Worm (Caenorhabditis elegans) whole organism, L4 larva: Measurements from ENCODE around the gene nspc-19.

ENCODE experiments used
- Y105C5A.15 ChIP-seq: fragments of 200-800 bp; sonication (Bioruptor generic); IDR thresholded peaks from 2 replicates; pipeline ENCODE4 v1.3.6; 2022; ENCODE audit warnings: missing genetic modification characterization, missing compliant biosample characterization
- daf-8 ChIP-seq: fragments of 200-800 bp; sonication (Bioruptor generic); IDR thresholded peaks from 2 replicates; pipeline ENCODE4 v1.3.6; 2022; ENCODE audit warnings: missing genetic modification characterization, missing compliant biosample characterization
- dmd-6 ChIP-seq: fragments of 200-800 bp; sonication (Bioruptor generic); IDR thresholded peaks from 2 replicates; pipeline ENCODE4 v1.3.6; 2022; ENCODE audit warnings: missing genetic modification reagents, missing genetic modification characterization, missing compliant biosample characterization
- jun-1 ChIP-seq: fragments of 150-350 bp; optimal IDR thresholded peaks from 2 replicates; lab custom pipeline; 2014; ENCODE audit warnings: missing biosample characterization, missing genetic modification reagents, missing genetic modification characterization
- lin-38 ChIP-seq: fragments of 200-800 bp; sonication (Bioruptor generic); IDR thresholded peaks from 2 replicates; pipeline ENCODE4 v1.3.6; 2022; ENCODE audit warnings: missing genetic modification reagents, missing genetic modification characterization, missing compliant biosample characterization
- mdt-29 ChIP-seq: fragments of 200-800 bp; sonication (Bioruptor generic); IDR thresholded peaks from 2 replicates; pipeline ENCODE4 v1.3.6; 2022; ENCODE audit warnings: missing genetic modification reagents, missing genetic modification characterization, missing compliant biosample characterization
- mxl-2 ChIP-seq: fragments of 200-800 bp; sonication (Bioruptor generic); conservative IDR thresholded peaks from 2 replicates; pipeline ENCODE4 v1.3.6; 2022; ENCODE audit warnings: missing genetic modification reagents, missing genetic modification characterization, missing compliant biosample characterization
- nhr-41 ChIP-seq: fragments of 200-800 bp; sonication (Bioruptor generic); IDR thresholded peaks from 2 replicates; pipeline ENCODE4 v1.3.6; 2022; ENCODE audit warnings: missing genetic modification reagents, missing genetic modification characterization, missing compliant biosample characterization
- pha-4 ChIP-seq, 2 experiments: fragments of 150-350 bp in 1 of 2; fragments of 200-800 bp in 1 of 2; sonication (Bioruptor generic) in 1 of 2; IDR thresholded peaks in 1 of 2; optimal IDR thresholded peaks in 1 of 2; 2 replicates each; pipeline versions ENCODE4 v1.3.6 to Lab custom; 2014 to 2022; ENCODE audit warnings: missing genetic modification characterization in 2 of 2, missing genetic modification reagents in 2 of 2, missing biosample characterization in 1 of 2, missing compliant biosample characterization in 1 of 2
- saeg-2 ChIP-seq: fragments of 200-800 bp; sonication (Bioruptor generic); IDR thresholded peaks from 2 replicates; pipeline ENCODE4 v1.3.6; 2022; ENCODE audit warnings: missing genetic modification reagents, missing genetic modification characterization, missing compliant biosample characterization
- snpc-4 ChIP-seq: fragments of 150-350 bp; optimal IDR thresholded peaks from 2 replicates; lab custom pipeline; 2014; ENCODE audit warnings: missing biosample characterization, missing genetic modification characterization
- unc-130 ChIP-seq: sonication (generic microtip); optimal IDR thresholded peaks from 2 replicates; lab custom pipeline; 2016; ENCODE audit warnings: missing genetic modification reagents, missing genetic modification characterization, missing compliant biosample characterization
- unc-39 ChIP-seq: sonication (generic microtip); optimal IDR thresholded peaks from 2 replicates; lab custom pipeline; 2017; ENCODE audit warnings: missing biosample characterization, missing genetic modification characterization
- unc-62 ChIP-seq, 3 experiments: fragments of 150-350 bp in 1 of 3; sonication (generic microtip); optimal IDR thresholded peaks in 2 of 3; peaks in 1 of 3; 1 replicate in 1 of 3; 2 replicates in 2 of 3; lab custom pipeline; 2014 to 2017; ENCODE audit warnings: missing biosample characterization in 3 of 3, missing genetic modification characterization in 3 of 3, missing genetic modification reagents in 3 of 3, missing genotype in 1 of 3

ce11 chrX:14549709-14550199 lies 21.3 kb downstream of the nspc-19 start, which contains the start of gene ram-5:
- TF ChIP-seq snpc-4 (tag; lab: Kevin White, UChicago) (no peak), mdt-29 (GFP tag; lab: Robert Waterston, UW) (no peak), daf-8 (no peak), unc-130 (GFP tag; lab: Kevin White, UChicago) (no peak), saeg-2 (GFP tag; lab: Robert Waterston, UW) (no peak), dmd-6 (no peak), Y105C5A.15 (GFP tag; lab: Robert Waterston, UW) (no peak), jun-1 (no peak), mxl-2 (GFP tag; lab: Robert Waterston, UW) (no peak), nhr-41 (GFP tag; lab: Robert Waterston, UW) (no peak), unc-39 (tag; lab: Kevin White, UChicago) (no peak), lin-38 (GFP tag; lab: Robert Waterston, UW) (no peak), unc-62 (GFP tag; optimal IDR thresholded peaks at IDR 0.05 in 1 of 2; lab: Kevin White, UChicago) (no peak), unc-62 (tag; optimal IDR thresholded peaks at IDR 0.05; lab: Kevin White, UChicago) (no peak), pha-4 (GFP tag; IDR thresholded peaks at IDR 0.05; lab: Robert Waterston, UW) (no peak), pha-4 (tag; optimal IDR thresholded peaks at IDR 0.05; lab: Kevin White, UChicago) (no peak)
